Worm (Caenorhabditis elegans) whole organism, L3 larva: ENCODE data around the gene xbx-3.

ENCODE experiments used
- R02D3.7 ChIP-seq: fragments of 150-350 bp; optimal IDR thresholded peaks from 2 replicates; lab custom pipeline; 2014; ENCODE audit warnings: missing biosample characterization, missing genetic modification characterization
- elt-3 ChIP-seq, 3 experiments: fragments of 150-350 bp in 1 of 3; sonication (generic microtip) in 2 of 3; optimal IDR thresholded peaks; 2 replicates in 2 of 3; 4 replicates in 1 of 3; lab custom pipeline; 2014 to 2017; ENCODE audit warnings: missing biosample characterization in 3 of 3, missing genetic modification characterization in 3 of 3
- lsy-12 ChIP-seq: sonication (generic microtip); optimal IDR thresholded peaks from 2 replicates; lab custom pipeline; 2016; ENCODE audit warnings: mild to moderate bottlenecking, missing genetic modification characterization, missing compliant biosample characterization
- nfya-1 ChIP-seq: sonication (generic microtip); optimal IDR thresholded peaks from 2 replicates; lab custom pipeline; 2017; ENCODE audit warnings: missing genetic modification characterization, mild to moderate bottlenecking, missing compliant biosample characterization, antibody characterized with exemption, moderate library complexity; ENCODE audit not compliant: insufficient read depth
- nhr-237 ChIP-seq: fragments of 150-350 bp; optimal IDR thresholded peaks from 2 replicates; lab custom pipeline; 2014; ENCODE audit warnings: missing biosample characterization, missing genetic modification characterization
- nhr-67 ChIP-seq: fragments of 150-350 bp; optimal IDR thresholded peaks from 2 replicates; lab custom pipeline; 2014; ENCODE audit warnings: missing biosample characterization, missing genetic modification characterization
- nhr-76 ChIP-seq: fragments of 150-350 bp; sonication (generic microtip); optimal IDR thresholded peaks from 5 replicates; lab custom pipeline; 2014; ENCODE audit warnings: missing biosample characterization, missing genetic modification characterization
- pqm-1 ChIP-seq: fragments of 150-350 bp; optimal IDR thresholded peaks from 2 replicates; lab custom pipeline; 2017; ENCODE audit warnings: missing biosample characterization, missing genetic modification characterization, inconsistent platforms
- sea-2 ChIP-seq: fragments of 150-350 bp; sonication (generic microtip); optimal IDR thresholded peaks from 4 replicates; lab custom pipeline; 2014; ENCODE audit warnings: missing biosample characterization, missing genetic modification reagents, missing genetic modification characterization
- snpc-4 ChIP-seq: fragments of 150-350 bp; optimal IDR thresholded peaks from 2 replicates; lab custom pipeline; 2014; ENCODE audit warnings: missing biosample characterization, missing genetic modification characterization
- unc-39 ChIP-seq: sonication (generic microtip); optimal IDR thresholded peaks from 4 replicates; lab custom pipeline; 2017; ENCODE audit warnings: missing biosample characterization, missing genetic modification characterization
- ztf-11 ChIP-seq: fragments of 150-350 bp; optimal IDR thresholded peaks from 2 replicates; lab custom pipeline; 2014; ENCODE audit warnings: missing biosample characterization, missing genetic modification characterization

DNA sequence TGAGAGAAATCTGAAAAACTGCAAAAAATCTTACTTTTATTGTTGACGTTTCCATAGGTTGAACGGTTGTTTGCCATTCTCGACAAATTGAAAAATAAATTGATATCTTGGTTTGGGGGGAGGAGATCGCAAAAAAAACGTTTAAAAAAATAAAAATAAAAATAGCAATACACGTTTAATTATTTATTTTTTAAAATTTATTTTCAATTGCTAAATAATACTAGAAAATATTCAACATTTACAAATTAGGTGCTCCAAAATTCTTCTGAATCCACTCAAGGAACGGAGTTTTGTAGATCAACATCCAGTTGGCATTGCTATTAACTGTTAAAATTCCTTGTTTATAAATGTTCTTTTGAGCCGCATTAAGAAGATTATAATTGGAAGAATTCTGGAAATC, 4.3 kb downstream of the xbx-3 start, which contains the start of gene T16G12.7:
- TF ChIP-seq nfya-1 (tag; lab: Kevin White, UChicago) (no peak), nhr-67 (tag; lab: Kevin White, UChicago) (no peak), ztf-11 (no peak), unc-39 (tag; lab: Kevin White, UChicago) (no peak), R02D3.7 (tag; lab: Kevin White, UChicago) (no peak), elt-3 (tag; optimal IDR thresholded peaks at IDR 0.05; lab: Kevin White, UChicago) (no peak), nhr-76 (tag; lab: Kevin White, UChicago) (no peak), nhr-237 (no peak), sea-2 (GFP tag; lab: Kevin White, UChicago) (no peak), pqm-1 (tag; lab: Kevin White, UChicago) (no peak), snpc-4 (tag; lab: Kevin White, UChicago) (no peak), lsy-12 (tag; lab: Kevin White, UChicago) (no peak)
